Fruit fly (Drosophila melanogaster) Kc167 (cell line): ENCODE measurements around the gene GATAd.

Source experiments
- Myc ChIP-seq: fragments of >200 bp; optimal IDR thresholded peaks from 2 replicates; lab custom pipeline; 2017; ENCODE audit warnings: missing external identifiers
- Sin3A ChIP-seq: fragments of >200 bp; optimal IDR thresholded peaks from 2 replicates; lab custom pipeline; 2018; ENCODE audit warnings: missing external identifiers
- h ChIP-seq: fragments of >200 bp; optimal IDR thresholded peaks from 3 replicates; lab custom pipeline; 2018; ENCODE audit warnings: missing external identifiers
- insv ChIP-seq: fragments of >200 bp; optimal IDR thresholded peaks from 3 replicates; lab custom pipeline; 2018; ENCODE audit warnings: missing external identifiers
- psq ChIP-seq: fragments of >200 bp; optimal IDR thresholded peaks from 2 replicates; lab custom pipeline; 2017; ENCODE audit warnings: missing external identifiers
- ttk ChIP-seq: sonication (Bioruptor generic); optimal IDR thresholded peaks from 2 replicates; lab custom pipeline; 2017; ENCODE audit warnings: missing external identifiers

Gene GATAd

dm6 chr2L:10333091-10333991, at the start of gene GATAd:
GATAd (plus strand) TSS chr2L:10333734.
- TF ChIP-seq Myc (no peak), Sin3A (lab: Kevin White, UChicago) (no peak), ttk (lab: Kevin White, UChicago) (no peak), h (lab: Kevin White, UChicago) (no peak), insv (lab: Kevin White, UChicago) (no peak), psq (lab: Kevin White, UChicago) (no peak)

- TF ChIP-seq Myc (no peak), psq (lab: Kevin White, UChicago) (no peak), h (lab: Kevin White, UChicago) (no peak), ttk (lab: Kevin White, UChicago) (no peak), Sin3A (lab: Kevin White, UChicago) (no peak), insv (lab: Kevin White, UChicago) (no peak)
Measured at dm6 chr2L:10291276-10291675, 42.3 kb upstream of the GATAd start.

dm6 chr2L:10292066-10292560, 41.4 kb upstream of the GATAd start, which contains the start of gene Ufd4:
Ufd4 (minus strand) TSS chr2L:10292365.
- TF ChIP-seq Myc = no peak
- no peak for TF ChIP-seq psq (lab: Kevin White, UChicago)
- no peak for TF ChIP-seq h (lab: Kevin White, UChicago)
- TF ChIP-seq insv (lab: Kevin White, UChicago) = no peak
- TF ChIP-seq Sin3A (lab: Kevin White, UChicago) = no peak
- TF ChIP-seq ttk (lab: Kevin White, UChicago) = no peak

- no peak for TF ChIP-seq h (lab: Kevin White, UChicago)
- TF ChIP-seq Myc = no peak
- no peak for TF ChIP-seq psq (lab: Kevin White, UChicago)
- TF ChIP-seq Sin3A (lab: Kevin White, UChicago) = no peak
- TF ChIP-seq insv (lab: Kevin White, UChicago) = no peak
- no peak for TF ChIP-seq ttk (lab: Kevin White, UChicago)
Measured at dm6 chr2L:10294798-10295669, 38.5 kb upstream of the GATAd start, which contains the start of gene Hand. Hand (minus strand) TSS chr2L:10295385.

- no peak for TF ChIP-seq insv (lab: Kevin White, UChicago)
Measured at dm6 chr2L:10298306-10298705, 35.2 kb upstream of the GATAd start.

dm6 chr2L:10299077-10299809, 34.3 kb upstream of the GATAd start:
- no peak for TF ChIP-seq Sin3A (lab: Kevin White, UChicago)
- TF ChIP-seq h (lab: Kevin White, UChicago) = no peak
- no peak for TF ChIP-seq insv (lab: Kevin White, UChicago)
- TF ChIP-seq psq (lab: Kevin White, UChicago) = no peak
- no peak for TF ChIP-seq ttk (lab: Kevin White, UChicago)
- TF ChIP-seq Myc = no peak

dm6 chr2L:10299810-10300147, 33.8 kb upstream of the GATAd start, which contains the start of gene CYLD:
CYLD (minus strand) TSS chr2L:10299847.
- no peak for TF ChIP-seq Myc
- no peak for TF ChIP-seq h (lab: Kevin White, UChicago)
- no peak for TF ChIP-seq insv (lab: Kevin White, UChicago)
- TF ChIP-seq Sin3A (lab: Kevin White, UChicago) = no peak
- TF ChIP-seq ttk (lab: Kevin White, UChicago) = no peak
- no peak for TF ChIP-seq psq (lab: Kevin White, UChicago)

dm6 chr2L:10301918-10302317, 31.6 kb upstream of the GATAd start, which contains the start of gene CG13138:
CG13138 (minus strand) TSS chr2L:10302018.
- no peak for TF ChIP-seq insv (lab: Kevin White, UChicago)
- TF ChIP-seq ttk (lab: Kevin White, UChicago) = no peak
- TF ChIP-seq h (lab: Kevin White, UChicago) = no peak
- no peak for TF ChIP-seq Myc
- no peak for TF ChIP-seq psq (lab: Kevin White, UChicago)
- TF ChIP-seq Sin3A (lab: Kevin White, UChicago) = no peak

- TF ChIP-seq psq (lab: Kevin White, UChicago) (no peak), Myc (no peak), h (lab: Kevin White, UChicago) (no peak), insv (lab: Kevin White, UChicago) (no peak), ttk (lab: Kevin White, UChicago) (no peak), Sin3A (lab: Kevin White, UChicago) (no peak)
Measured at dm6 chr2L:10303786-10304185, 29.7 kb upstream of the GATAd start, which contains the start of gene nmd. nmd (minus strand) TSS chr2L:10303947.

- no peak for TF ChIP-seq Sin3A (lab: Kevin White, UChicago)
- no peak for TF ChIP-seq ttk (lab: Kevin White, UChicago)
- no peak for TF ChIP-seq Myc
- no peak for TF ChIP-seq psq (lab: Kevin White, UChicago)
- no peak for TF ChIP-seq h (lab: Kevin White, UChicago)
- no peak for TF ChIP-seq insv (lab: Kevin White, UChicago)
Measured at dm6 chr2L:10305538-10306147, 27.9 kb upstream of the GATAd start.
